Worm (Caenorhabditis elegans) whole organism, L2 larva: ENCODE results near the gene B0496.1.

Experiments used
- mdl-1 ChIP-seq, 2 experiments: fragments of 150-350 bp in 1 of 2; sonication (generic microtip) in 1 of 2; optimal IDR thresholded peaks; 2 replicates each; lab custom pipeline; 2017; ENCODE audit warnings: missing biosample characterization in 2 of 2, missing genetic modification characterization in 2 of 2
- sma-9 ChIP-seq, 2 experiments: fragments of 150-350 bp in 1 of 2; sonication (generic microtip) in 1 of 2; optimal IDR thresholded peaks; 2 replicates each; lab custom pipeline; 2014 to 2016; ENCODE audit warnings: missing genetic modification characterization in 2 of 2, mild to moderate bottlenecking in 1 of 2, missing biosample characterization in 1 of 2, missing compliant biosample characterization in 1 of 2, missing genetic modification reagents in 1 of 2, moderate library complexity in 1 of 2

- TF ChIP-seq mdl-1 (tag; optimal IDR thresholded peaks at IDR 0.05; lab: Kevin White, UChicago) (no peak), sma-9 (GFP tag; optimal IDR thresholded peaks at IDR 0.05; lab: Kevin White, UChicago) (no peak), sma-9 (tag; optimal IDR thresholded peaks at IDR 0.05; lab: Kevin White, UChicago) (no peak)
These were observed 39.4 kb upstream of the B0496.1 start for ce11 chrIV:7406690-7407089.
